Worm (Caenorhabditis elegans) whole organism, L2 larva: ENCODE measurements around the gene cest-24.
A peak's percentile ranks its signal among the peaks of the same experiment; 100 is the strongest.

Source experiments
- C34F6.9 ChIP-seq: fragments of 150-350 bp; optimal IDR thresholded peaks from 2 replicates; lab custom pipeline; 2014; ENCODE audit warnings: missing biosample characterization, missing genetic modification characterization
- F13H6.1 ChIP-seq: sonication (generic microtip); optimal IDR thresholded peaks from 2 replicates; lab custom pipeline; 2016; ENCODE audit warnings: missing genetic modification characterization, missing compliant biosample characterization
- Y55F3AM.14 ChIP-seq: fragments of 200-800 bp; sonication (Bioruptor generic); optimal IDR thresholded peaks from 2 replicates; lab custom pipeline; 2018; ENCODE audit warnings: mild to moderate bottlenecking, missing genetic modification characterization, missing compliant biosample characterization
- aly-2 ChIP-seq: fragments of 150-350 bp; optimal IDR thresholded peaks from 2 replicates; lab custom pipeline; 2014; ENCODE audit warnings: missing biosample characterization, missing genetic modification characterization
- ama-1 ChIP-seq: fragments of 150-350 bp; optimal IDR thresholded peaks from 2 replicates; lab custom pipeline; 2018; ENCODE audit warnings: inconsistent platforms
- blmp-1 ChIP-seq: sonication (generic microtip); optimal IDR thresholded peaks from 2 replicates; lab custom pipeline; 2017; ENCODE audit warnings: missing genetic modification characterization, mild to moderate bottlenecking, missing compliant biosample characterization, antibody characterized with exemption, moderate library complexity; ENCODE audit not compliant: insufficient read depth
- ceh-82 ChIP-seq: fragments of 150-350 bp; optimal IDR thresholded peaks from 2 replicates; lab custom pipeline; 2014; ENCODE audit warnings: missing biosample characterization, missing genetic modification characterization
- crh-2 ChIP-seq: sonication (generic microtip); optimal IDR thresholded peaks from 2 replicates; lab custom pipeline; 2017; ENCODE audit warnings: missing biosample characterization, missing genetic modification characterization
- egl-27 ChIP-seq: sonication (generic microtip); optimal IDR thresholded peaks from 3 replicates; lab custom pipeline; 2017; ENCODE audit warnings: missing biosample characterization, missing genetic modification reagents, missing genetic modification characterization
- fos-1 ChIP-seq: fragments of 150-350 bp; optimal IDR thresholded peaks from 2 replicates; lab custom pipeline; 2014; ENCODE audit warnings: missing biosample characterization, missing genetic modification characterization
- lin-11 ChIP-seq: fragments of 150-350 bp; sonication (generic microtip); optimal IDR thresholded peaks from 2 replicates; lab custom pipeline; 2014; ENCODE audit warnings: missing biosample characterization, missing genetic modification characterization, inconsistent platforms, mixed read lengths
- lin-39 ChIP-seq: fragments of 150-350 bp; optimal IDR thresholded peaks from 2 replicates; lab custom pipeline; 2014; ENCODE audit warnings: missing biosample characterization, missing genetic modification reagents, missing genetic modification characterization
- lsy-2 ChIP-seq, 2 experiments: fragments of 150-350 bp in 1 of 2; sonication (generic microtip) in 1 of 2; optimal IDR thresholded peaks; 2 replicates each; lab custom pipeline; 2014 to 2017; ENCODE audit warnings: missing biosample characterization in 2 of 2, missing genetic modification characterization in 2 of 2
- mab-5 ChIP-seq: fragments of 150-350 bp; optimal IDR thresholded peaks from 2 replicates; lab custom pipeline; 2014; ENCODE audit warnings: missing biosample characterization, missing genetic modification characterization
- mbf-1 ChIP-seq: sonication (generic microtip); optimal IDR thresholded peaks from 2 replicates; lab custom pipeline; 2017; ENCODE audit warnings: missing biosample characterization, missing genetic modification characterization
- nhr-10 ChIP-seq: sonication (generic microtip); optimal IDR thresholded peaks from 2 replicates; lab custom pipeline; 2017; ENCODE audit warnings: missing biosample characterization, missing genetic modification characterization
- nhr-11 ChIP-seq: fragments of 150-350 bp; optimal IDR thresholded peaks from 2 replicates; lab custom pipeline; 2014; ENCODE audit warnings: missing biosample characterization, missing genetic modification characterization
- nhr-12 ChIP-seq: fragments of 150-350 bp; optimal IDR thresholded peaks from 2 replicates; lab custom pipeline; 2014; ENCODE audit warnings: missing biosample characterization, missing genetic modification characterization
- nhr-129 ChIP-seq: fragments of 150-350 bp; optimal IDR thresholded peaks from 2 replicates; lab custom pipeline; 2014; ENCODE audit warnings: missing biosample characterization, missing genetic modification characterization
- nhr-21 ChIP-seq: fragments of 150-350 bp; optimal IDR thresholded peaks from 2 replicates; lab custom pipeline; 2014; ENCODE audit warnings: missing biosample characterization, missing genetic modification characterization
- nhr-25 ChIP-seq: fragments of 150-350 bp; sonication (generic microtip); optimal IDR thresholded peaks from 3 replicates; lab custom pipeline; 2014; ENCODE audit warnings: missing biosample characterization, missing genetic modification characterization
- nhr-6 ChIP-seq: fragments of 150-350 bp; optimal IDR thresholded peaks from 2 replicates; lab custom pipeline; 2014; ENCODE audit warnings: missing biosample characterization, missing genetic modification characterization
- peb-1 ChIP-seq: fragments of 150-350 bp; optimal IDR thresholded peaks from 2 replicates; lab custom pipeline; 2014; ENCODE audit warnings: missing biosample characterization, missing genetic modification characterization
- sem-4 ChIP-seq: fragments of 150-350 bp; optimal IDR thresholded peaks from 2 replicates; lab custom pipeline; 2014; ENCODE audit warnings: missing biosample characterization, missing genetic modification reagents, missing genetic modification characterization
- sma-3 ChIP-seq: sonication (generic microtip); optimal IDR thresholded peaks from 2 replicates; lab custom pipeline; 2016; ENCODE audit warnings: missing genetic modification reagents, missing genetic modification characterization, missing compliant biosample characterization
- sma-9 ChIP-seq, 2 experiments: fragments of 150-350 bp in 1 of 2; sonication (generic microtip) in 1 of 2; optimal IDR thresholded peaks; 2 replicates each; lab custom pipeline; 2014 to 2016; ENCODE audit warnings: missing genetic modification characterization in 2 of 2, mild to moderate bottlenecking in 1 of 2, missing biosample characterization in 1 of 2, missing compliant biosample characterization in 1 of 2, missing genetic modification reagents in 1 of 2, moderate library complexity in 1 of 2
- unc-62 ChIP-seq: fragments of 150-350 bp; optimal IDR thresholded peaks from 2 replicates; lab custom pipeline; 2014; ENCODE audit warnings: missing biosample characterization, missing genetic modification reagents, missing genetic modification characterization
- ztf-1 ChIP-seq: fragments of 200-800 bp; sonication (Bioruptor generic); conservative IDR thresholded peaks from 2 replicates; pipeline ENCODE4 v1.3.6; 2022; ENCODE audit warnings: missing genetic modification characterization, missing compliant biosample characterization
- ztf-11 ChIP-seq: sonication (generic microtip); optimal IDR thresholded peaks from 2 replicates; lab custom pipeline; 2017; ENCODE audit warnings: missing biosample characterization, missing genetic modification characterization
- ztf-4 ChIP-seq: fragments of 150-350 bp; optimal IDR thresholded peaks from 2 replicates; lab custom pipeline; 2014; ENCODE audit warnings: missing biosample characterization, missing genetic modification characterization

The cest-24 gene

ce11 chrV:6350109-6350508, 33.4 kb downstream of the cest-24 start:
- TF ChIP-seq ztf-1 (GFP tag; lab: Robert Waterston, UW), result no peak
- TF ChIP-seq Y55F3AM.14 (GFP tag; lab: Kevin White, UChicago), result peak; percentile 86
- peak; percentile 42 for TF ChIP-seq F13H6.1 (tag; lab: Kevin White, UChicago)
- TF ChIP-seq nhr-129 (tag; lab: Kevin White, UChicago), result no peak

ce11 chrV:6351122-6351521, 34.4 kb downstream of the cest-24 start:
- peak; percentile 70 for TF ChIP-seq nhr-25
- peak; percentile 75 for TF ChIP-seq F13H6.1 (tag; lab: Kevin White, UChicago)
- TF ChIP-seq sma-3 (GFP tag; lab: Kevin White, UChicago), result no peak
- TF ChIP-seq Y55F3AM.14 (GFP tag; lab: Kevin White, UChicago), result peak; percentile 53
- TF ChIP-seq egl-27 (tag; lab: Kevin White, UChicago), result peak; percentile 50
- no peak for TF ChIP-seq nhr-6 (tag; lab: Kevin White, UChicago)
- peak; percentile 99 for TF ChIP-seq blmp-1
- peak; percentile 43 for TF ChIP-seq sem-4 (tag; lab: Kevin White, UChicago)
- TF ChIP-seq, all 48 proteins: peak for 6

- TF ChIP-seq nhr-25 (peak; percentile 36), ztf-11 (tag; lab: Kevin White, UChicago) (no peak), aly-2 (tag; lab: Kevin White, UChicago) (no peak), sem-4 (tag; lab: Kevin White, UChicago) (no peak), lsy-2 (tag; optimal IDR thresholded peaks at IDR 0.05; lab: Kevin White, UChicago) (no peak), nhr-11 (tag; lab: Kevin White, UChicago) (no peak), mbf-1 (tag; lab: Kevin White, UChicago) (no peak), C34F6.9 (tag; lab: Kevin White, UChicago) (no peak), blmp-1 (peak; percentile 99), nhr-10 (tag; lab: Kevin White, UChicago) (no peak), egl-27 (tag; lab: Kevin White, UChicago) (peak; percentile 5), Y55F3AM.14 (GFP tag; lab: Kevin White, UChicago) (no peak), crh-2 (no peak), ceh-82 (tag; lab: Kevin White, UChicago) (no peak), ama-1 (lab: Kevin White, UChicago) (no peak), nhr-129 (tag; lab: Kevin White, UChicago) (no peak), ztf-4 (no peak), unc-62 (GFP tag; lab: Kevin White, UChicago) (no peak)
These were observed 35.6 kb downstream of the cest-24 start for ce11 chrV:6352350-6352749.

DNA sequence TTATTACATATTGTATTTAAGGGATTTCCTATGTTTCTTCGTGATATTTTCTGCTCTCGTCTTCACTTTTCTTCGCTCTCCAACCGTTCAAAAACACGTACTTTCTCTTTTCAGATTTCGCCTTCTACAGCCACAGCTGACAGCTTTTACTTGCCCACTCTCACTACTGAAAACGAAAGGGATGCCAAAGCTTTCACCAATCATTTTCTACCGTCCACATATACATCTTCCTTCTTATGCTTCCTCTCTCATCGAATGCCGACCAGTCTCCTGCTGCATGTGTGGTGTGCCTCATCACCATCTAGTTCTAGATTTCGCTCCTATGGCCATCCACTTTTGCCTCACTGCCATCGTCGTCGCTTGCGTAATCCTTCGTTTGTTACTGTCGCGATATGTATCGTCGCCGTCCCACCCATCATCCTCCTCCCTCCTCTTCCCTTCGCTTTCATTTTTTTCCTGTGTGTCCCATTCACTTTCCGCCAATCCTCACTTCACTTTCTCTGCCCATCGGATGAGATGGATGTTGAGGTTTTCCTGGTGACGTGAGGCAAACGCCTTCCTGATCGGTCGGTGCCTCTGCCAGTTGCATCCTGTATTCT, 36.5 kb downstream of the cest-24 start:
- TF ChIP-seq sma-3 (GFP tag; lab: Kevin White, UChicago) (no peak), blmp-1 (peak; percentile 97), F13H6.1 (tag; lab: Kevin White, UChicago) (peak; percentile 57), mbf-1 (tag; lab: Kevin White, UChicago) (no peak)

DNA sequence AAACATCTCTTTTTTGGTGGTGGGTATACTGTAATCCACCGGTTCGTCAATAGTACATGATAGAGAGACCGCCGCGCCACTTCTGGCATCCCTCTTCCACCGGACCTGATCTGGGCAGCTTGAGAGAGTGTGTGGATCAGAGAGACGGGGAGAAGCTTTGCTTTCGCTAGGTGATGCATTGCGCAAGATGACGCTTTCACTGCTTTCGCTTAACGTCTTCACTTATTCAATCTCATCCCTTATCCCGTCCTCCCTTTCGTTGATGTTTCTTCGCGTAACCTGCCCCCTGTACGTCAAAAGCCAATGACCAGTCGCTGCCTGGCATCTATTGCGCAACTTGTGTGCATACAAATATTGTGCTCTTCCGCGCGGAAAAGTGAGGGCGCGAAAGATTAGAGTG, 37.5 kb downstream of the cest-24 start:
- TF ChIP-seq lsy-2 (tag; optimal IDR thresholded peaks at IDR 0.05; lab: Kevin White, UChicago), result peak in 1 of 2 experiments; percentile 23
- TF ChIP-seq nhr-21 (tag; lab: Kevin White, UChicago), result peak; percentile 81
- no peak for TF ChIP-seq nhr-12 (tag; lab: Kevin White, UChicago)
- TF ChIP-seq nhr-25, result peak; percentile 52
- peak; percentile 29 for TF ChIP-seq egl-27 (tag; lab: Kevin White, UChicago)
- peak; percentile 49 for TF ChIP-seq sem-4 (tag; lab: Kevin White, UChicago)
- peak; percentile 78 for TF ChIP-seq peb-1 (tag; lab: Kevin White, UChicago)
- peak; percentile 100 for TF ChIP-seq blmp-1
- TF ChIP-seq sma-9 (GFP tag; optimal IDR thresholded peaks at IDR 0.05; lab: Kevin White, UChicago), result no peak
- TF ChIP-seq sma-9 (tag; optimal IDR thresholded peaks at IDR 0.05; lab: Kevin White, UChicago), result no peak
- TF ChIP-seq fos-1 (tag; lab: Kevin White, UChicago), result peak; percentile 21
- TF ChIP-seq F13H6.1 (tag; lab: Kevin White, UChicago), result peak; percentile 55

DNA sequence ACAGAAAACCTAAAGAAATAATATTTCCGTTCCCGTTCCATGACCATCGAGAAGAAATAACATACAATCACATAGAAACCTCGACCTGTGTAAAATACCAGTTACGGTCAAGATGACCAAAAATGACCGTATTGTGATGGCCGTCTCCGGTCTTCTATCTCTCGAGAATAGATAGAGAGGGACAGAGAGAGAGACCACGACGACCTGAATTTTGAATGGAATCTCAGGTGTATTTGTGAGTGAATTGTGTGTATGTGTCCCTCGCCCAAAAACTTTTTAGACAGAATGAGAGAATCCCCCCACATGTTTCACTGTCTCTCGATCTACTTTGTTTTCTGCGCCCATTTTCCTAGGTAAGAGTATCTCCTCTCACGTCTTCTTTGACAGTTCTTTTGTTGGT, 38.1 kb downstream of the cest-24 start:
- TF ChIP-seq fos-1 (tag; lab: Kevin White, UChicago), result no peak
- no peak for TF ChIP-seq mab-5 (tag; lab: Kevin White, UChicago)
- TF ChIP-seq unc-62 (GFP tag; lab: Kevin White, UChicago), result no peak
- peak; percentile 31 for TF ChIP-seq nhr-25
- peak; percentile 55 for TF ChIP-seq blmp-1
- no peak for TF ChIP-seq lin-11
- no peak for TF ChIP-seq lin-39 (tag; lab: Kevin White, UChicago)
